Worm (Caenorhabditis elegans): ENCODE measurements around the gene acs-15.

The acs-15 gene

ce11 chrII:940779-941178, 8.0 kb downstream of the acs-15 start, which contains the start of gene fbxc-36:
Gene fbxc-36, plus strand, starts transcription at chrII:940983.
- TF ChIP-seq pha-4 (tag; optimal IDR thresholded peaks at IDR 0.05), result no peak
- TF ChIP-seq ceh-83 (GFP tag; optimal IDR thresholded peaks at IDR 0.05), result no peak
- peak; percentile 12 for TF ChIP-seq ceh-39 (tag; optimal IDR thresholded peaks at IDR 0.05)
- TF ChIP-seq nhr-76 (tag; optimal IDR thresholded peaks at IDR 0.05), result no peak
- no peak for TF ChIP-seq lin-32 (GFP tag; optimal IDR thresholded peaks at IDR 0.05)
- TF ChIP-seq nhr-2 (tag; optimal IDR thresholded peaks at IDR 0.05), result peak; percentile 60
- TF ChIP-seq flh-1 (GFP tag; optimal IDR thresholded peaks at IDR 0.05), result no peak
- no peak for TF ChIP-seq snpc-4 (tag; optimal IDR thresholded peaks at IDR 0.05)
- no peak for TF ChIP-seq mls-2 (tag; optimal IDR thresholded peaks at IDR 0.05)
- peak; percentile 45 for TF ChIP-seq sptf-1 (tag; optimal IDR thresholded peaks at IDR 0.05)
- TF ChIP-seq lin-13 (tag; optimal IDR thresholded peaks at IDR 0.05), result no peak
- TF ChIP-seq blmp-1 (tag; optimal IDR thresholded peaks at IDR 0.05), result no peak
- peak; percentile 14 for TF ChIP-seq cnd-1 (tag; optimal IDR thresholded peaks at IDR 0.05)
- TF ChIP-seq lsy-2 (tag; optimal IDR thresholded peaks at IDR 0.05), result no peak
- TF ChIP-seq M03D4.4 (tag; optimal IDR thresholded peaks at IDR 0.05), result no peak
- no peak for TF ChIP-seq unc-62 (GFP tag; optimal IDR thresholded peaks at IDR 0.05)
- TF ChIP-seq tbx-8 (GFP tag; optimal IDR thresholded peaks at IDR 0.05), result no peak
- TF ChIP-seq hlh-1 (tag; optimal IDR thresholded peaks at IDR 0.05), result no peak
- no peak for TF ChIP-seq nhr-237 (tag; optimal IDR thresholded peaks at IDR 0.05)
- TF ChIP-seq unc-120 (tag; optimal IDR thresholded peaks at IDR 0.05; ENCODE audit: poor library complexity, severe bottlenecking), result no peak
- no peak for TF ChIP-seq sem-2 (GFP tag; optimal IDR thresholded peaks at IDR 0.05)
- TF ChIP-seq ztf-11 (tag; optimal IDR thresholded peaks at IDR 0.05), result no peak
- TF ChIP-seq elt-1 (tag; optimal IDR thresholded peaks at IDR 0.05; ENCODE audit: borderline replicate concordance, insufficient read depth), result no peak
- no peak for TF ChIP-seq elt-3 (tag; optimal IDR thresholded peaks at IDR 0.05)
- no peak for TF ChIP-seq mab-5 (tag; optimal IDR thresholded peaks at IDR 0.05)
- TF ChIP-seq nhr-12 (tag; optimal IDR thresholded peaks at IDR 0.05), result peak; percentile 41
- no peak for TF ChIP-seq zip-8 (tag; optimal IDR thresholded peaks at IDR 0.05)

- TF ChIP-seq ham-2 (GFP tag; optimal IDR thresholded peaks at IDR 0.05) (no peak), zip-8 (tag; optimal IDR thresholded peaks at IDR 0.05) (no peak), drap-1 (GFP tag; optimal IDR thresholded peaks at IDR 0.05) (no peak), lin-32 (GFP tag; optimal IDR thresholded peaks at IDR 0.05) (no peak), ces-1 (GFP tag; optimal IDR thresholded peaks at IDR 0.05) (no peak), flh-1 (GFP tag; optimal IDR thresholded peaks at IDR 0.05) (no peak), nhr-76 (tag; optimal IDR thresholded peaks at IDR 0.05) (no peak), hlh-1 (tag; optimal IDR thresholded peaks at IDR 0.05) (no peak), snpc-4 (tag; optimal IDR thresholded peaks at IDR 0.05) (no peak), sem-2 (GFP tag; optimal IDR thresholded peaks at IDR 0.05) (no peak), pha-4 (tag; optimal IDR thresholded peaks at IDR 0.05) (no peak), mep-1 (tag; optimal IDR thresholded peaks at IDR 0.05) (no peak), nhr-2 (tag; optimal IDR thresholded peaks at IDR 0.05) (no peak), ztf-11 (tag; optimal IDR thresholded peaks at IDR 0.05) (no peak), sptf-1 (tag; optimal IDR thresholded peaks at IDR 0.05) (no peak), bed-3 (GFP tag; optimal IDR thresholded peaks at IDR 0.05) (no peak), cnd-1 (tag; optimal IDR thresholded peaks at IDR 0.05) (no peak), tbx-8 (GFP tag; optimal IDR thresholded peaks at IDR 0.05) (no peak), nhr-28 (tag; optimal IDR thresholded peaks at IDR 0.05) (no peak), lsy-2 (tag; optimal IDR thresholded peaks at IDR 0.05) (no peak)
These were observed 11.0 kb downstream of the acs-15 start, which contains the start of gene clec-43 for ce11 chrII:943773-944172. Gene clec-43, plus strand, starts transcription at chrII:944066.

- TF ChIP-seq ceh-83 (GFP tag; optimal IDR thresholded peaks at IDR 0.05), result no peak
- no peak for TF ChIP-seq drap-1 (GFP tag; optimal IDR thresholded peaks at IDR 0.05)
- TF ChIP-seq mep-1 (tag; optimal IDR thresholded peaks at IDR 0.05), result no peak
- TF ChIP-seq nhr-237 (tag; optimal IDR thresholded peaks at IDR 0.05), result no peak
- TF ChIP-seq flh-1 (GFP tag; optimal IDR thresholded peaks at IDR 0.05), result no peak
- TF ChIP-seq ceh-39 (tag; optimal IDR thresholded peaks at IDR 0.05), result no peak
- no peak for TF ChIP-seq nhr-28 (tag; optimal IDR thresholded peaks at IDR 0.05)
- TF ChIP-seq ztf-11 (tag; optimal IDR thresholded peaks at IDR 0.05), result no peak
- no peak for TF ChIP-seq blmp-1 (tag; optimal IDR thresholded peaks at IDR 0.05)
- TF ChIP-seq M03D4.4 (tag; optimal IDR thresholded peaks at IDR 0.05), result no peak
- no peak for TF ChIP-seq bed-3 (GFP tag; optimal IDR thresholded peaks at IDR 0.05)
- no peak for TF ChIP-seq lin-13 (tag; optimal IDR thresholded peaks at IDR 0.05)
- TF ChIP-seq nhr-12 (tag; optimal IDR thresholded peaks at IDR 0.05), result no peak
- TF ChIP-seq ham-2 (GFP tag; optimal IDR thresholded peaks at IDR 0.05), result no peak
- no peak for TF ChIP-seq sptf-1 (tag; optimal IDR thresholded peaks at IDR 0.05)
- no peak for TF ChIP-seq cnd-1 (tag; optimal IDR thresholded peaks at IDR 0.05)
- TF ChIP-seq elt-3 (tag; optimal IDR thresholded peaks at IDR 0.05), result no peak
- no peak for TF ChIP-seq nhr-2 (tag; optimal IDR thresholded peaks at IDR 0.05)
- no peak for TF ChIP-seq mab-5 (tag; optimal IDR thresholded peaks at IDR 0.05)
These were observed 15.3 kb downstream of the acs-15 start, which contains the start of gene fbxc-32 for ce11 chrII:948091-948490. Gene fbxc-32, minus strand, starts transcription at chrII:948191.

Data from whole organism, mixed stage, embryonic.